Fruit fly (Drosophila melanogaster): ENCODE measurements around the gene CG43163.

DNA sequence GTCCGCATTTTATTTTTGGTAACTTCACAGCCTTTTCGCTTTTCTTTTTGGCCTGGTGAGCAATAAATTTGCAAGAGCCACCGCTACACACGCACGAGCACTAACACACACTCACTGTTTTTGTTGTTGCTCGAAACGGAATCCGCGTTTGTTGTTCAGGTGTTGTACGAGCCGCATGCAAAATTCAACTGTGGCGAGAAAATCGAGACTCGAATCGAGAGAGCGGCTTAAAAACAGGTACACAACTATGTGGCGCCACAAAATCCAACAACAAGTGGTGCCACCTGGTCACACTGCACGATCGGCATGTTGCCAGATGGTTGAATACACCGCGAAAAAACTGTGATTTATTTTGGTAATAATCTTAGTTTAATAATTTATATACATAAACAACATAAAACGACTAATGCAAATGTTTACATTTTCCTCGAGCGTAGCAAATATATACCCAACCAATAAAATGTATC lies at the start of gene CG43163:
- TF ChIP-seq CG12768 (GFP tag; optimal IDR thresholded peaks at IDR 0.05) (no peak), Clk (GFP tag; optimal IDR thresholded peaks at IDR 0.05) (no peak), CG33017 (tag; optimal IDR thresholded peaks at IDR 0.05) (peak; percentile 12), cic (GFP tag; optimal IDR thresholded peaks at IDR 0.05) (no peak), CG11617 (GFP tag; optimal IDR thresholded peaks at IDR 0.05) (peak; percentile 1), kay (GFP tag; ENCODE audit: borderline replicate concordance) (no peak), Mnt (GFP tag; optimal IDR thresholded peaks at IDR 0.05) (peak; percentile 18), pad (GFP tag; optimal IDR thresholded peaks at IDR 0.05) (no peak), bab1 (GFP tag; optimal IDR thresholded peaks at IDR 0.05) (peak; percentile 40), CG7101 (tag; optimal IDR thresholded peaks at IDR 0.05) (peak; percentile 48), ovo (GFP tag; optimal IDR thresholded peaks at IDR 0.05) (no peak), toe (GFP tag; optimal IDR thresholded peaks at IDR 0.05) (no peak)
